Worm (Caenorhabditis elegans): ENCODE data around the gene wht-3.

Gene wht-3

ce11 chrIII:4190241-4190640 lies 38.8 kb upstream of the wht-3 start, which contains the start of gene spp-28:
spp-28 (minus strand) TSS chrIII:4190341.
- TF ChIP-seq ceh-31 (tag; optimal IDR thresholded peaks at IDR 0.05) (no peak), npax-4 (tag; optimal IDR thresholded peaks at IDR 0.05) (no peak), hlh-8 (tag; optimal IDR thresholded peaks at IDR 0.05) (no peak), nhr-11 (tag; optimal IDR thresholded peaks at IDR 0.05) (no peak), pag-3 (tag; optimal IDR thresholded peaks at IDR 0.05; ENCODE audit: borderline replicate concordance) (no peak), syd-9 (tag; optimal IDR thresholded peaks at IDR 0.05) (no peak), hlh-15 (tag; optimal IDR thresholded peaks at IDR 0.05) (no peak), ztf-16 (tag; optimal IDR thresholded peaks at IDR 0.05) (no peak), sox-2 (GFP tag; IDR thresholded peaks at IDR 0.05) (no peak), ceh-9 (tag; optimal IDR thresholded peaks at IDR 0.05) (no peak), rnt-1 (tag; optimal IDR thresholded peaks at IDR 0.05) (no peak), ceh-24 (tag; optimal IDR thresholded peaks at IDR 0.05) (no peak), ref-2 (tag; optimal IDR thresholded peaks at IDR 0.05) (no peak), ceh-14 (tag; optimal IDR thresholded peaks at IDR 0.05) (no peak), odd-2 (tag; optimal IDR thresholded peaks at IDR 0.05) (no peak), C08G9.2 (tag; optimal IDR thresholded peaks at IDR 0.05) (no peak), eyg-1 (tag; optimal IDR thresholded peaks at IDR 0.05) (no peak), pqm-1 (tag; optimal IDR thresholded peaks at IDR 0.05) (no peak), lim-6 (tag; optimal IDR thresholded peaks at IDR 0.05) (no peak)

DNA sequence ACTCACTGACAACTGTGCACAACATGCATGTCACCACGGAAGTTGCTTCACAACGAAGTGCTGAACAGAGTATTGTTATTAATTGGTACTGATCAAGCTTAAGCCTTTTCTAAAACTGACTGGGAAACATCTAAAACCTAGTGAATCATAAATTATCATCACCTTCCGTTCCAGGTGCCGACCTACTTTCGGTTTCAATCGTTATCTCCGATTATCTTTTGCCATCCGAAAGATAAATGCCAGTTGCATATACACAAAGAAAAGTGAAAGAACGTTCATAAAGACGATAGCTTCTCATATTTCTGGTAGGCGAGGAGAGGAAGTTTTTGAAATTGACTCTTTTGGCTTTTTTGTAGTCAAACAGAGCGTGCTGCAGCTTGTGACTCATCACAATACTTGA lies 38.2 kb upstream of the wht-3 start:
- TF ChIP-seq ets-4 (tag; optimal IDR thresholded peaks at IDR 0.05): no peak
- TF ChIP-seq dve-1 (tag; optimal IDR thresholded peaks at IDR 0.05): no peak
- no peak for TF ChIP-seq ttx-3 (tag; optimal IDR thresholded peaks at IDR 0.05)
- TF ChIP-seq npax-4 (tag; optimal IDR thresholded peaks at IDR 0.05): no peak
- no peak for TF ChIP-seq hlh-15 (tag; optimal IDR thresholded peaks at IDR 0.05)
- TF ChIP-seq ceh-34 (tag; optimal IDR thresholded peaks at IDR 0.05): no peak
- TF ChIP-seq unc-55 (GFP tag; optimal IDR thresholded peaks at IDR 0.05): no peak
- no peak for TF ChIP-seq nhr-232 (tag; optimal IDR thresholded peaks at IDR 0.05)
- no peak for TF ChIP-seq tbx-7 (tag; optimal IDR thresholded peaks at IDR 0.05)
- no peak for TF ChIP-seq pag-3 (tag; optimal IDR thresholded peaks at IDR 0.05; ENCODE audit: borderline replicate concordance)
- no peak for TF ChIP-seq ceh-48 (tag; optimal IDR thresholded peaks at IDR 0.05)
- TF ChIP-seq ztf-16 (tag; optimal IDR thresholded peaks at IDR 0.05): no peak
- no peak for TF ChIP-seq pat-9 (tag; optimal IDR thresholded peaks at IDR 0.05)
- no peak for TF ChIP-seq elt-4 (tag; optimal IDR thresholded peaks at IDR 0.05)
- TF ChIP-seq unc-86 (tag; optimal IDR thresholded peaks at IDR 0.05): no peak
- TF ChIP-seq C08G9.2 (tag; optimal IDR thresholded peaks at IDR 0.05): no peak

ce11 chrIII:4187845-4188244 lies 36.4 kb upstream of the wht-3 start, which contains the start of gene R74.2:
R74.2 (plus strand) TSS chrIII:4188160.
- TF ChIP-seq lin-11 (tag; optimal IDR thresholded peaks at IDR 0.05): no peak
- TF ChIP-seq pag-3 (tag; optimal IDR thresholded peaks at IDR 0.05; ENCODE audit: borderline replicate concordance): no peak
- no peak for TF ChIP-seq ceh-30 (tag; optimal IDR thresholded peaks at IDR 0.05)
- TF ChIP-seq ahr-1 (tag; optimal IDR thresholded peaks at IDR 0.05): no peak
- no peak for TF ChIP-seq sox-2 (GFP tag; IDR thresholded peaks at IDR 0.05)
- no peak for TF ChIP-seq pha-2 (tag; optimal IDR thresholded peaks at IDR 0.05)
- no peak for TF ChIP-seq pqm-1 (tag; optimal IDR thresholded peaks at IDR 0.05)
- no peak for TF ChIP-seq che-1 (tag; optimal IDR thresholded peaks at IDR 0.05)
- TF ChIP-seq ceh-31 (tag; optimal IDR thresholded peaks at IDR 0.05): no peak

DNA sequence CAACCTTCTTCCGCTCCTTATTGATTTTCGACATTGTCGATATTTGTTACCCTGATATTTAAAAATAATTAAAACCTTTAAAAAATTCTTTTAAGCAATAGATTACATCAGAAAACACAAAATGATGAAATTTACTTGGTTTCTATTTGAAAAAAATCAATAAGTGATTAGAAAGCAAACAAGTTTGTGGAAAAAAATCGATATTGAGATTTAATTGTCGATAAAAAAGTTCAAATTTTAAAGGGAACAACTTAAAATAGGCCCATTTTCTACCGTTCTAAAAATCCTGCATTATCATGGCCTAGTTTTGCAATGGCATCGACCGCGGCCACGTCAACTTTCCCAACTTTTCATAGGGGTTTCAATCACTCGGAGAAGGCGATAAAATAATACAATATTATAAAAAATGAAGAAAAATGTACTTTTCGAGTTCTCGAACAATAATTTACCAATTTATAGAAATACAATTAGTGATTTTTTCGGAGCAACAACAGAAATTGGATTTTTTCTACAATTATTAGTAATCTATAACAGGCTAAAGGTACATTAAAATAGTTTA lies 35.4 kb upstream of the wht-3 start, which contains the start of gene lars-1:
TSS of gene lars-1 (minus strand) at position 51 of the 559 bp plus-strand sequence.
- TF ChIP-seq pha-4 (tag; optimal IDR thresholded peaks at IDR 0.05) (no peak), che-1 (tag; optimal IDR thresholded peaks at IDR 0.05) (no peak), nfya-1 (tag; optimal IDR thresholded peaks at IDR 0.05) (no peak), gmeb-2 (tag; optimal IDR thresholded peaks at IDR 0.05) (no peak), C08G9.2 (tag; optimal IDR thresholded peaks at IDR 0.05) (no peak), odd-2 (tag; optimal IDR thresholded peaks at IDR 0.05) (no peak), ceh-24 (tag; optimal IDR thresholded peaks at IDR 0.05) (no peak), hlh-30 (tag; optimal IDR thresholded peaks at IDR 0.05; ENCODE audit: insufficient read depth) (no peak), mec-3 (tag; optimal IDR thresholded peaks at IDR 0.05; ENCODE audit: borderline replicate concordance) (no peak), ceh-9 (tag; optimal IDR thresholded peaks at IDR 0.05) (no peak), ceh-19 (GFP tag; optimal IDR thresholded peaks at IDR 0.05) (no peak)
